Worm (Caenorhabditis elegans): Measurements from ENCODE around the gene helq-1.

ce11 chrIII:614447-614846 lies 27.5 kb upstream of the helq-1 start, which contains the start of gene T19C3.3:
- no peak for TF ChIP-seq lir-3 (tag; optimal IDR thresholded peaks at IDR 0.05)
- no peak for TF ChIP-seq unc-62 (GFP tag; optimal IDR thresholded peaks at IDR 0.05 in 1 of 2)
- no peak for TF ChIP-seq unc-62 (tag; optimal IDR thresholded peaks at IDR 0.05)
- TF ChIP-seq snpc-4 (tag; optimal IDR thresholded peaks at IDR 0.05), result no peak
- no peak for TF ChIP-seq ama-1 (optimal IDR thresholded peaks at IDR 0.05)
- TF ChIP-seq mdl-1 (tag; optimal IDR thresholded peaks at IDR 0.05), result no peak
- no peak for TF ChIP-seq hlh-30 (tag; optimal IDR thresholded peaks at IDR 0.05; ENCODE audit: insufficient read depth)
- no peak for TF ChIP-seq skn-1 (tag; optimal IDR thresholded peaks at IDR 0.05)
- no peak for TF ChIP-seq madf-5 (GFP tag; IDR thresholded peaks at IDR 0.05)
- no peak for TF ChIP-seq ztf-11 (tag; optimal IDR thresholded peaks at IDR 0.05)
- TF ChIP-seq dpl-1 (GFP tag; optimal IDR thresholded peaks at IDR 0.05), result no peak
- TF ChIP-seq lin-13 (GFP tag; optimal IDR thresholded peaks at IDR 0.05), result no peak
- TF ChIP-seq ceh-82 (tag; optimal IDR thresholded peaks at IDR 0.05), result no peak
- TF ChIP-seq F49E8.2 (tag; optimal IDR thresholded peaks at IDR 0.05; ENCODE audit: borderline replicate concordance), result no peak
- no peak for TF ChIP-seq lin-39 (tag; optimal IDR thresholded peaks at IDR 0.05)

All from whole organism, L4 larva.